Fruit fly (Drosophila melanogaster) whole organism, embryonic: ENCODE measurements around the gene CARPB.

Source experiments
- Abd-B ChIP-seq: fragments of 200-800 bp; sonication (Bioruptor generic); optimal IDR thresholded peaks from 2 replicates; lab custom pipeline; 2018; ENCODE audit warnings: missing biosample characterization, mild to moderate bottlenecking, missing genetic modification characterization, moderate library complexity
- Atf3 ChIP-seq: fragments of 200-800 bp; sonication (Bioruptor generic); optimal IDR thresholded peaks from 3 replicates; lab custom pipeline; 2016; ENCODE audit warnings: missing biosample characterization, missing genetic modification characterization
- C15 ChIP-seq: fragments of 200-800 bp; sonication (Bioruptor generic); IDR thresholded peaks from 3 replicates; pipeline ENCODE4 v1.3.6; 2022; ENCODE audit warnings: missing biosample characterization, missing genetic modification characterization
- CG11247 ChIP-seq: fragments of 200-800 bp; sonication (Bioruptor generic); IDR thresholded peaks from 2 replicates; pipeline ENCODE4 v1.3.6; 2022; ENCODE audit warnings: missing biosample characterization, missing genetic modification characterization
- CG13775 ChIP-seq: fragments of 200-800 bp; sonication (Bioruptor generic); optimal IDR thresholded peaks from 3 replicates; lab custom pipeline; 2017; ENCODE audit warnings: missing biosample characterization, mild to moderate bottlenecking, missing genetic modification characterization
- CG14014 ChIP-seq: fragments of 200-800 bp; sonication (Bioruptor generic); IDR thresholded peaks from 2 replicates; pipeline ENCODE4 v1.3.6; 2022; ENCODE audit warnings: missing biosample characterization, missing genetic modification characterization
- CG14667 ChIP-seq: fragments of 200-800 bp; sonication (Bioruptor generic); IDR thresholded peaks from 2 replicates; pipeline ENCODE4 v1.3.6; 2022; ENCODE audit warnings: missing biosample characterization, missing genetic modification characterization
- CG15011 ChIP-seq: fragments of 200-800 bp; sonication (Bioruptor generic); optimal IDR thresholded peaks from 3 replicates; lab custom pipeline; 2018; ENCODE audit warnings: missing biosample characterization, mild to moderate bottlenecking, missing genetic modification characterization
- CG16779 ChIP-seq: fragments of 200-800 bp; sonication (Bioruptor generic); IDR thresholded peaks from 2 replicates; pipeline ENCODE4 v1.3.6; 2022; ENCODE audit warnings: missing biosample characterization, missing genetic modification characterization
- CG17385 ChIP-seq: fragments of 200-800 bp; sonication (Bioruptor generic); optimal IDR thresholded peaks from 3 replicates; lab custom pipeline; 2018; ENCODE audit warnings: missing biosample characterization, mild to moderate bottlenecking, missing genetic modification characterization
- CG18619 ChIP-seq: fragments of 200-800 bp; sonication (Bioruptor generic); optimal IDR thresholded peaks from 3 replicates; lab custom pipeline; 2017; ENCODE audit warnings: missing biosample characterization, mild to moderate bottlenecking, missing genetic modification characterization
- CG30403 ChIP-seq: fragments of 200-800 bp; sonication (Bioruptor generic); optimal IDR thresholded peaks from 3 replicates; lab custom pipeline; 2016; ENCODE audit warnings: missing biosample characterization, missing genetic modification characterization
- CG31224 ChIP-seq: fragments of 200-800 bp; sonication (Bioruptor generic); IDR thresholded peaks from 2 replicates; pipeline ENCODE4 v1.3.6; 2022; ENCODE audit warnings: missing biosample characterization, missing genetic modification characterization
- CG3838 ChIP-seq: fragments of 200-800 bp; sonication (Bioruptor generic); optimal IDR thresholded peaks from 3 replicates; lab custom pipeline; 2016; ENCODE audit warnings: missing biosample characterization, missing genetic modification characterization
- CG5180 ChIP-seq: fragments of 200-800 bp; sonication (Bioruptor generic); optimal IDR thresholded peaks from 3 replicates; lab custom pipeline; 2017; ENCODE audit warnings: missing biosample characterization, missing genetic modification characterization, mild to moderate bottlenecking, moderate library complexity, missing genetic modification reagents
- CG5245 ChIP-seq: fragments of 200-800 bp; sonication (Bioruptor generic); optimal IDR thresholded peaks from 3 replicates; lab custom pipeline; 2016; ENCODE audit warnings: missing biosample characterization, missing genetic modification characterization
- CG6689 ChIP-seq: fragments of 200-800 bp; sonication (Bioruptor generic); IDR thresholded peaks from 2 replicates; pipeline ENCODE4 v1.3.6; 2022; ENCODE audit warnings: missing biosample characterization, missing genetic modification characterization
- CG6813 ChIP-seq: fragments of 200-800 bp; sonication (Bioruptor generic); optimal IDR thresholded peaks from 2 replicates; lab custom pipeline; 2017; ENCODE audit warnings: missing biosample characterization, missing genetic modification characterization, mild to moderate bottlenecking, moderate library complexity, missing genetic modification reagents
- CG7839 ChIP-seq: fragments of 200-800 bp; sonication (Bioruptor generic); optimal IDR thresholded peaks from 3 replicates; lab custom pipeline; 2018; ENCODE audit warnings: missing biosample characterization, mild to moderate bottlenecking, missing genetic modification characterization, moderate library complexity
- CHES-1-like ChIP-seq: fragments of 200-800 bp; sonication (Bioruptor generic); optimal IDR thresholded peaks from 2 replicates; lab custom pipeline; 2016; ENCODE audit warnings: missing biosample characterization, missing genetic modification characterization
- Dip2 ChIP-seq: fragments of 200-800 bp; sonication (Bioruptor generic); IDR thresholded peaks from 2 replicates; pipeline ENCODE4 v1.3.6; 2022; ENCODE audit warnings: missing biosample characterization, missing genetic modification characterization
- Doc3 ChIP-seq: fragments of 200-800 bp; sonication (Bioruptor generic); IDR thresholded peaks from 3 replicates; pipeline ENCODE4 v1.3.6; 2022; ENCODE audit warnings: missing biosample characterization, missing genetic modification characterization; ENCODE audit not compliant: partially characterized antibody
- Drgx ChIP-seq: fragments of 200-800 bp; sonication (Bioruptor generic); IDR thresholded peaks from 2 replicates; pipeline ENCODE4 v1.3.6; 2022; ENCODE audit warnings: missing biosample characterization, missing genetic modification characterization
- Ets65A ChIP-seq: fragments of 200-800 bp; sonication (Bioruptor generic); peaks from one replicate; lab custom pipeline; 2016; ENCODE audit warnings: missing biosample characterization, missing genetic modification characterization
- NFAT ChIP-seq: fragments of 200-800 bp; sonication (Bioruptor generic); IDR thresholded peaks from 2 replicates; pipeline ENCODE4 v1.3.6; 2022; ENCODE audit warnings: missing biosample characterization, missing genetic modification characterization
- ab ChIP-seq: fragments of 200-800 bp; sonication (Bioruptor generic); optimal IDR thresholded peaks from 2 replicates; lab custom pipeline; 2016; ENCODE audit warnings: missing biosample characterization, missing genetic modification characterization
- ap ChIP-seq: fragments of 200-800 bp; sonication (Bioruptor generic); IDR thresholded peaks from 2 replicates; pipeline ENCODE4 v1.3.6; 2022; ENCODE audit warnings: missing biosample characterization, missing genetic modification characterization
- chif ChIP-seq, 2 experiments: fragments of 200-800 bp; sonication (Bioruptor generic); optimal IDR thresholded peaks; 3 replicates each; lab custom pipeline; 2016; ENCODE audit warnings: missing biosample characterization in 2 of 2, missing genetic modification characterization in 2 of 2
- chinmo ChIP-seq: fragments of 200-800 bp; sonication (Bioruptor generic); IDR thresholded peaks from 4 replicates; pipeline ENCODE4 v1.3.6; 2022; ENCODE audit warnings: missing biosample characterization, missing genetic modification characterization; ENCODE audit not compliant: partially characterized antibody
- ci ChIP-seq: fragments of 200-800 bp; sonication (Bioruptor generic); IDR thresholded peaks from 3 replicates; pipeline ENCODE4 v1.3.6; 2022; ENCODE audit warnings: missing biosample characterization, missing genetic modification characterization
- dan ChIP-seq: fragments of 200-800 bp; sonication (Bioruptor generic); IDR thresholded peaks from 2 replicates; pipeline ENCODE4 v1.3.6; 2022; ENCODE audit warnings: missing biosample characterization, missing genetic modification characterization
- dm ChIP-seq: fragments of 200-800 bp; sonication (Bioruptor generic); optimal IDR thresholded peaks from 3 replicates; lab custom pipeline; 2016; ENCODE audit warnings: missing biosample characterization, missing genetic modification characterization
- dmrt11E ChIP-seq: fragments of 200-800 bp; sonication (Bioruptor generic); optimal IDR thresholded peaks from 3 replicates; lab custom pipeline; 2018; ENCODE audit warnings: missing biosample characterization, mild to moderate bottlenecking, missing genetic modification characterization, moderate library complexity
- dysf ChIP-seq: fragments of 200-800 bp; sonication (Bioruptor generic); IDR thresholded peaks from 3 replicates; pipeline ENCODE4 v1.3.6; 2022; ENCODE audit warnings: missing biosample characterization, missing genetic modification characterization
- emc ChIP-seq: fragments of 200-800 bp; sonication (Bioruptor generic); optimal IDR thresholded peaks from 2 replicates; lab custom pipeline; 2016; ENCODE audit warnings: missing biosample characterization, missing genetic modification characterization
- fru ChIP-seq: fragments of >200 bp; optimal IDR thresholded peaks from 2 replicates; lab custom pipeline; 2017
- kni ChIP-seq: fragments of 200-800 bp; sonication (Bioruptor generic); optimal IDR thresholded peaks from 3 replicates; lab custom pipeline; 2017; ENCODE audit warnings: mild to moderate bottlenecking, missing biosample characterization, missing genetic modification reagents, missing genetic modification characterization
- knrl ChIP-seq: fragments of 200-800 bp; sonication (Bioruptor generic); IDR thresholded peaks from 3 replicates; pipeline ENCODE4 v1.3.6; 2022; ENCODE audit warnings: missing biosample characterization, missing genetic modification characterization; ENCODE audit not compliant: partially characterized antibody
- p53 ChIP-seq: fragments of 200-800 bp; sonication (Bioruptor generic); optimal IDR thresholded peaks from 2 replicates; lab custom pipeline; 2016; ENCODE audit warnings: missing biosample characterization, missing genetic modification characterization
- pan ChIP-seq, 4 experiments: fragments of >200 bp in 3 of 4; fragments of 200-800 bp in 1 of 4; sonication (Bioruptor generic) in 1 of 4; optimal IDR thresholded peaks in 3 of 4; IDR thresholded peaks in 1 of 4; 2 replicates each; pipeline versions ENCODE4 v1.3.6 to Lab custom; 2017 to 2022; ENCODE audit warnings: missing biosample characterization in 2 of 4, missing genetic modification characterization in 2 of 4, mixed read lengths in 1 of 4
- pb ChIP-seq: fragments of 200-800 bp; sonication (Bioruptor generic); optimal IDR thresholded peaks from 3 replicates; lab custom pipeline; 2016; ENCODE audit warnings: missing biosample characterization, missing genetic modification characterization
- pzg ChIP-seq: fragments of 200-800 bp; sonication (Bioruptor generic); optimal IDR thresholded peaks from 3 replicates; lab custom pipeline; 2018; ENCODE audit warnings: missing biosample characterization, mild to moderate bottlenecking, missing genetic modification characterization, moderate library complexity
- repo ChIP-seq: fragments of 200-800 bp; sonication (Bioruptor generic); optimal IDR thresholded peaks from 2 replicates; lab custom pipeline; 2016; ENCODE audit warnings: missing biosample characterization, missing genetic modification characterization
- rib ChIP-seq: fragments of 200-800 bp; sonication (Bioruptor generic); IDR thresholded peaks from 2 replicates; pipeline ENCODE4 v1.3.6; 2022; ENCODE audit warnings: missing biosample characterization, missing genetic modification characterization
- slbo ChIP-seq: fragments of 200-800 bp; sonication (Bioruptor generic); IDR thresholded peaks from 2 replicates; pipeline ENCODE4 v1.3.6; 2022; ENCODE audit warnings: missing biosample characterization, missing genetic modification characterization
- tio ChIP-seq: fragments of 200-800 bp; sonication (Bioruptor generic); optimal IDR thresholded peaks from 2 replicates; lab custom pipeline; 2017; ENCODE audit warnings: missing biosample characterization, missing genetic modification characterization, inconsistent platforms
- tna ChIP-seq: fragments of 200-800 bp; sonication (Bioruptor generic); IDR thresholded peaks from 2 replicates; pipeline ENCODE4 v1.3.6; 2022; ENCODE audit warnings: missing biosample characterization, missing genetic modification characterization; ENCODE audit not compliant: partially characterized antibody
- trh ChIP-seq: fragments of 200-800 bp; sonication (Bioruptor generic); optimal IDR thresholded peaks from 2 replicates; lab custom pipeline; 2016; ENCODE audit warnings: missing biosample characterization, missing genetic modification characterization
- unpg ChIP-seq: fragments of 200-800 bp; sonication (Bioruptor generic); optimal IDR thresholded peaks from 3 replicates; lab custom pipeline; 2018; ENCODE audit warnings: missing biosample characterization, mild to moderate bottlenecking, missing genetic modification characterization, moderate library complexity

CARPB gene

dm6 chrX:9875948-9876853 is 93.2 kb downstream of the CARPB start, which contains the start of gene CG15247 (continued):
- TF ChIP-seq CG30403 = peak; percentile 69
- peak; percentile 46 for TF ChIP-seq emc
- TF ChIP-seq dm (GFP tag; lab: Kevin White, UChicago) = no peak
- TF ChIP-seq chif (GFP tag; optimal IDR thresholded peaks at IDR 0.05; lab: Kevin White, UChicago) = peak; percentile 59 to 63
- TF ChIP-seq CHES-1-like (GFP tag; lab: Kevin White, UChicago) = peak; percentile 53
- peak; percentile 60 for TF ChIP-seq CG13775 (GFP tag; lab: Kevin White, UChicago)
- peak; percentile 76 for TF ChIP-seq CG6689
- TF ChIP-seq CG5245 (GFP tag; lab: Kevin White, UChicago) = peak; percentile 52
- TF ChIP-seq slbo (GFP tag; lab: Robert Waterston, UW) = peak; percentile 90
- TF ChIP-seq kni (GFP tag; lab: Kevin White, UChicago) = no peak
- peak; percentile 90 for TF ChIP-seq dysf (GFP tag; lab: Robert Waterston, UW)
- no peak for TF ChIP-seq knrl (GFP tag; lab: Robert Waterston, UW)
- TF ChIP-seq pb (GFP tag; lab: Kevin White, UChicago) = no peak
- TF ChIP-seq p53 (GFP tag; lab: Kevin White, UChicago) = no peak
- TF ChIP-seq CG16779 (GFP tag; lab: Robert Waterston, UW) = no peak
- TF ChIP-seq unpg (GFP tag; lab: Kevin White, UChicago) = peak; percentile 80
- peak; percentile 69 for TF ChIP-seq Drgx (GFP tag; lab: Robert Waterston, UW)
- peak; percentile 11 for TF ChIP-seq Atf3 (GFP tag; lab: Kevin White, UChicago)
- peak; percentile 77 for TF ChIP-seq CG17385
- TF ChIP-seq dan (GFP tag; lab: Robert Waterston, UW) = no peak
- no peak for TF ChIP-seq pan (optimal IDR thresholded peaks at IDR 0.05; lab: Kevin White, UChicago)
- peak in 1 of 2 experiments; percentile 87 for TF ChIP-seq pan (GFP tag; optimal IDR thresholded peaks at IDR 0.05 in 1 of 2, IDR thresholded peaks at IDR 0.05 in 1 of 2)
- peak; percentile 4 for TF ChIP-seq CG6813 (GFP tag; lab: Kevin White, UChicago)
- peak; percentile 80 for TF ChIP-seq NFAT (GFP tag; lab: Robert Waterston, UW)
- TF ChIP-seq repo (GFP tag; lab: Kevin White, UChicago) = no peak
- TF ChIP-seq CG14667 (GFP tag; lab: Robert Waterston, UW) = peak; percentile 82
- TF ChIP-seq pzg (GFP tag; lab: Kevin White, UChicago) = no peak
- TF ChIP-seq Dip2 (GFP tag; lab: Robert Waterston, UW) = no peak
- peak; percentile 43 for TF ChIP-seq trh (GFP tag; lab: Kevin White, UChicago)
- TF ChIP-seq ab (GFP tag; lab: Kevin White, UChicago) = no peak
- peak; percentile 33 for TF ChIP-seq CG5180 (GFP tag; lab: Kevin White, UChicago)
- no peak for TF ChIP-seq fru (lab: Kevin White, UChicago)
- peak; percentile 37 for TF ChIP-seq CG18619 (GFP tag; lab: Kevin White, UChicago)
- no peak for TF ChIP-seq Doc3
- peak; percentile 59 for TF ChIP-seq tio (GFP tag; lab: Kevin White, UChicago)
- peak; percentile 82 for TF ChIP-seq CG14014 (GFP tag; lab: Robert Waterston, UW)
- peak; percentile 87 for TF ChIP-seq CG7839 (tag; lab: Kevin White, UChicago)
- peak; percentile 79 for TF ChIP-seq CG11247
- TF ChIP-seq CG3838 (GFP tag; lab: Kevin White, UChicago) = no peak
- peak; percentile 54; the same call in 1 of the 3 replicates for TF ChIP-seq C15 (GFP tag; lab: Robert Waterston, UW)
- TF ChIP-seq chinmo (GFP tag; lab: Robert Waterston, UW) = 0 out of 4 replicates have a peak, but pooled peaks have one; percentile 63
- TF ChIP-seq ap = peak; percentile 70
- 0 out of 2 replicates have a peak, but pooled peaks have one; percentile 12 for TF ChIP-seq tna (GFP tag; lab: Robert Waterston, UW)
- peak; percentile 90 for TF ChIP-seq ci (GFP tag; lab: Robert Waterston, UW)
- TF ChIP-seq dmrt11E (tag; lab: Kevin White, UChicago) = peak; percentile 63
- TF ChIP-seq CG31224 (GFP tag; lab: Robert Waterston, UW) = peak; percentile 66
- peak; percentile 60 for TF ChIP-seq Abd-B (GFP tag; lab: Kevin White, UChicago)
- peak; percentile 40 for TF ChIP-seq Ets65A
- TF ChIP-seq rib (GFP tag; lab: Robert Waterston, UW) = peak; percentile 35; the same call in 1 of the 2 replicates
- peak; percentile 21 for TF ChIP-seq CG15011 (GFP tag; lab: Kevin White, UChicago)
